Comparison of ENCODE assay signal across 6 fruit fly cellular contexts in genomic region chr3R:11582253-11582589, dm6.
TF ChIP-seq lines count a peak whose summit lies in the region.

No protein-coding gene starts in this region.

- TF ChIP-seq CTCF in whole organism, embryonic (GFP tag; optimal IDR thresholded peaks at IDR 0.05; lab: Kevin White, UChicago): no peak

TF ChIP-seq in whole organism, 6 proteins besides CTCF, POLR2A, EP300 and RAD21:
- TF ChIP-seq pan (optimal IDR thresholded peaks at IDR 0.05; lab: Kevin White, UChicago) (peak; percentile 35), usp (GFP tag; optimal IDR thresholded peaks at IDR 0.05; lab: Kevin White, UChicago) (no peak), CG8478 (optimal IDR thresholded peaks at IDR 0.05; lab: Kevin White, UChicago) (no peak)
TF ChIP-seq in whole organism: peak in this region for 1.

TF ChIP-seq in whole organism, adult, 20 proteins besides CTCF, POLR2A, EP300 and RAD21:
- TF ChIP-seq CG1620 (GFP tag; optimal IDR thresholded peaks at IDR 0.05; lab: Kevin White, UChicago) (peak; percentile 6), tj (GFP tag; optimal IDR thresholded peaks at IDR 0.05; lab: Kevin White, UChicago) (peak; percentile 34), Crg-1 (GFP tag; optimal IDR thresholded peaks at IDR 0.05; lab: Kevin White, UChicago) (peak; percentile 23), kay (GFP tag; lab: Kevin White, UChicago; ENCODE audit: borderline replicate concordance) (no peak), bab1 (GFP tag; optimal IDR thresholded peaks at IDR 0.05; lab: Kevin White, UChicago) (peak; percentile 83), Clk (GFP tag; optimal IDR thresholded peaks at IDR 0.05; lab: Kevin White, UChicago) (peak; percentile 28), CG7101 (tag; optimal IDR thresholded peaks at IDR 0.05; lab: Kevin White, UChicago) (peak; percentile 75), CG12768 (GFP tag; optimal IDR thresholded peaks at IDR 0.05; lab: Kevin White, UChicago) (peak; percentile 73), CG11617 (GFP tag; optimal IDR thresholded peaks at IDR 0.05; lab: Kevin White, UChicago) (peak; percentile 59), Hr96 (GFP tag; optimal IDR thresholded peaks at IDR 0.05; lab: Kevin White, UChicago) (peak; percentile 36), pad (GFP tag; optimal IDR thresholded peaks at IDR 0.05; lab: Kevin White, UChicago) (no peak), cnc (optimal IDR thresholded peaks at IDR 0.05; lab: Kevin White, UChicago) (no peak), CG33017 (tag; optimal IDR thresholded peaks at IDR 0.05; lab: Kevin White, UChicago) (peak; percentile 74), CG7045 (GFP tag; optimal IDR thresholded peaks at IDR 0.05; lab: Kevin White, UChicago) (peak; percentile 70), CG14711 (tag; optimal IDR thresholded peaks at IDR 0.05; lab: Kevin White, UChicago) (peak; percentile 76), Mnt (GFP tag; optimal IDR thresholded peaks at IDR 0.05; lab: Kevin White, UChicago) (peak; percentile 23), CG5204 (GFP tag; optimal IDR thresholded peaks at IDR 0.05; lab: Kevin White, UChicago) (no peak)
TF ChIP-seq in whole organism, adult: peak in this region for 13.

TF ChIP-seq in whole organism, embryonic, 481 proteins besides CTCF, POLR2A, EP300 and RAD21 (continues in another document):
- TF ChIP-seq zen (tag; optimal IDR thresholded peaks at IDR 0.05; lab: Kevin White, UChicago) (peak; percentile 5), lov (optimal IDR thresholded peaks at IDR 0.05; lab: Kevin White, UChicago) (no peak), lov (GFP tag; IDR thresholded peaks at IDR 0.05; lab: Robert Waterston, UW) (peak; percentile 62; the same call in 2 of the 3 replicates), stc (GFP tag; IDR thresholded peaks at IDR 0.05; lab: Robert Waterston, UW) (peak; percentile 87), CG17186 (GFP tag; optimal IDR thresholded peaks at IDR 0.05; lab: Kevin White, UChicago) (no peak), caup (GFP tag; optimal IDR thresholded peaks at IDR 0.05; lab: Kevin White, UChicago; ENCODE audit: severe bottlenecking) (peak; percentile 45), H15 (GFP tag; IDR thresholded peaks at IDR 0.05; lab: Robert Waterston, UW) (peak; percentile 68; the same call in 2 of the 3 replicates), tgo (GFP tag; IDR thresholded peaks at IDR 0.05; lab: Robert Waterston, UW) (peak; percentile 84), CG10147 (GFP tag; optimal IDR thresholded peaks at IDR 0.05; lab: Kevin White, UChicago) (no peak), CG9609 (GFP tag; optimal IDR thresholded peaks at IDR 0.05; lab: Kevin White, UChicago) (peak; percentile 69), Dll (GFP tag; IDR thresholded peaks at IDR 0.05; lab: Robert Waterston, UW; ENCODE audit: partially characterized antibody) (no peak), tio (GFP tag; optimal IDR thresholded peaks at IDR 0.05; lab: Kevin White, UChicago) (no peak), CG31388 (GFP tag; optimal IDR thresholded peaks at IDR 0.05; lab: Kevin White, UChicago) (peak; percentile 24), CG13624 (GFP tag; optimal IDR thresholded peaks at IDR 0.05; lab: Kevin White, UChicago) (peak; percentile 51), stwl (tag; optimal IDR thresholded peaks at IDR 0.05; lab: Kevin White, UChicago) (no peak), Ets65A (GFP tag; lab: Kevin White, UChicago) (peak; percentile 89), CG11456 (GFP tag; IDR thresholded peaks at IDR 0.05; lab: Robert Waterston, UW) (peak; percentile 11; the same call in 1 of the 3 replicates), chif (GFP tag; optimal IDR thresholded peaks at IDR 0.05; lab: Kevin White, UChicago) (peak; percentile 51 to 59)

TF ChIP-seq in whole organism, prepupa, 60 proteins besides CTCF, POLR2A, EP300 and RAD21 (continues in another document):
- TF ChIP-seq Hr4 (GFP tag; optimal IDR thresholded peaks at IDR 0.05; lab: Kevin White, UChicago): no peak
- TF ChIP-seq Eip93F (GFP tag; optimal IDR thresholded peaks at IDR 0.05; lab: Kevin White, UChicago): no peak
- no peak for TF ChIP-seq svp (GFP tag; lab: Kevin White, UChicago)
- peak; percentile 36 for TF ChIP-seq cyc (GFP tag; optimal IDR thresholded peaks at IDR 0.05; lab: Kevin White, UChicago)
- no peak for TF ChIP-seq Smox (GFP tag; optimal IDR thresholded peaks at IDR 0.05; lab: Kevin White, UChicago)
- TF ChIP-seq CG3919 (GFP tag; optimal IDR thresholded peaks at IDR 0.05; lab: Kevin White, UChicago): peak; percentile 90
- TF ChIP-seq CG8119 (GFP tag; IDR thresholded peaks at IDR 0.05; lab: Robert Waterston, UW): peak; percentile 92
- peak; percentile 79 for TF ChIP-seq dsx (GFP tag; optimal IDR thresholded peaks at IDR 0.05; lab: Kevin White, UChicago; ENCODE audit: poor library complexity, severe bottlenecking)
- TF ChIP-seq CG6808 (GFP tag; optimal IDR thresholded peaks at IDR 0.05; lab: Kevin White, UChicago): peak; percentile 77
- TF ChIP-seq CG11294 (GFP tag; IDR thresholded peaks at IDR 0.05; lab: Robert Waterston, UW): peak; percentile 88
- TF ChIP-seq CG31627 (GFP tag; optimal IDR thresholded peaks at IDR 0.05; lab: Kevin White, UChicago): peak; percentile 19
- TF ChIP-seq Eip78C (GFP tag; lab: Kevin White, UChicago): no peak
- TF ChIP-seq Blimp-1 (GFP tag; optimal IDR thresholded peaks at IDR 0.05; lab: Kevin White, UChicago): no peak
- peak; percentile 90 for TF ChIP-seq net (GFP tag; optimal IDR thresholded peaks at IDR 0.05; lab: Kevin White, UChicago)
- peak; percentile 81 for TF ChIP-seq CG7368 (GFP tag; optimal IDR thresholded peaks at IDR 0.05; lab: Kevin White, UChicago)
- TF ChIP-seq Sox15 (GFP tag; optimal IDR thresholded peaks at IDR 0.05; lab: Kevin White, UChicago): peak; percentile 19
- no peak for TF ChIP-seq Sox102F (GFP tag; optimal IDR thresholded peaks at IDR 0.05; lab: Kevin White, UChicago)
- no peak for TF ChIP-seq fd85E (GFP tag; optimal IDR thresholded peaks at IDR 0.05; lab: Kevin White, UChicago)
- peak; percentile 79 for TF ChIP-seq spab (GFP tag; optimal IDR thresholded peaks at IDR 0.05; lab: Kevin White, UChicago)

TF ChIP-seq in whole organism, pupa, 21 proteins besides CTCF, POLR2A, EP300 and RAD21 (continues in another document):
- TF ChIP-seq CG17806 (tag; optimal IDR thresholded peaks at IDR 0.05; lab: Kevin White, UChicago) (peak; percentile 87), CG12605 (GFP tag; IDR thresholded peaks at IDR 0.05; lab: Robert Waterston, UW) (no peak; the same call in none of the 2 replicates), fd96Ca (GFP tag; IDR thresholded peaks at IDR 0.05; lab: Robert Waterston, UW) (peak; percentile 95), CG10348 (GFP tag; IDR thresholded peaks at IDR 0.05; lab: Robert Waterston, UW) (peak; percentile 63; the same call in 1 of the 2 replicates), Ets98B (GFP tag; IDR thresholded peaks at IDR 0.05; lab: Robert Waterston, UW) (peak; percentile 95), CG14655 (GFP tag; optimal IDR thresholded peaks at IDR 0.05; lab: Kevin White, UChicago) (no peak), Pif1B (GFP tag; optimal IDR thresholded peaks at IDR 0.05; lab: Kevin White, UChicago) (no peak), Snoo (tag; optimal IDR thresholded peaks at IDR 0.05; lab: Kevin White, UChicago) (no peak), CG15710 (tag; optimal IDR thresholded peaks at IDR 0.05; lab: Kevin White, UChicago) (peak; percentile 81), CG4496 (GFP tag; IDR thresholded peaks at IDR 0.05; lab: Robert Waterston, UW) (peak; percentile 96), D1 (tag; optimal IDR thresholded peaks at IDR 0.05; lab: Kevin White, UChicago) (no peak), CG34367 (tag; optimal IDR thresholded peaks at IDR 0.05; lab: Kevin White, UChicago) (peak; percentile 82), CG8159 (tag; optimal IDR thresholded peaks at IDR 0.05; lab: Kevin White, UChicago) (peak; percentile 84), Pif1A (GFP tag; optimal IDR thresholded peaks at IDR 0.05; lab: Kevin White, UChicago) (no peak), CG8301 (tag; optimal IDR thresholded peaks at IDR 0.05; lab: Kevin White, UChicago) (peak; percentile 93), CG9948 (tag; optimal IDR thresholded peaks at IDR 0.05; lab: Kevin White, UChicago) (peak; percentile 84), EcR (GFP tag; optimal IDR thresholded peaks at IDR 0.05; lab: Kevin White, UChicago) (no peak), rn (GFP tag; IDR thresholded peaks at IDR 0.05; lab: Robert Waterston, UW) (peak; percentile 67; the same call in 1 of the 2 replicates), CG13204 (GFP tag; optimal IDR thresholded peaks at IDR 0.05; lab: Kevin White, UChicago) (peak; percentile 51), CG32121 (GFP tag; IDR thresholded peaks at IDR 0.05; lab: Robert Waterston, UW) (peak; percentile 95)

TF ChIP-seq in whole organism, wandering third instar larva, 38 proteins besides CTCF, POLR2A, EP300 and RAD21:
- TF ChIP-seq woc (GFP tag; optimal IDR thresholded peaks at IDR 0.05; lab: Kevin White, UChicago) (no peak), rgr (GFP tag; optimal IDR thresholded peaks at IDR 0.05; lab: Kevin White, UChicago) (no peak), usp (GFP tag; optimal IDR thresholded peaks at IDR 0.05; lab: Kevin White, UChicago) (no peak), ey (GFP tag; optimal IDR thresholded peaks at IDR 0.05; lab: Kevin White, UChicago) (peak; percentile 59), psq (GFP tag; optimal IDR thresholded peaks at IDR 0.05; lab: Kevin White, UChicago) (no peak), Hnf4 (GFP tag; optimal IDR thresholded peaks at IDR 0.05; lab: Kevin White, UChicago) (no peak), Mio (GFP tag; optimal IDR thresholded peaks at IDR 0.05; lab: Kevin White, UChicago) (no peak), CG9705 (GFP tag; optimal IDR thresholded peaks at IDR 0.05; lab: Kevin White, UChicago) (no peak), foxo (GFP tag; optimal IDR thresholded peaks at IDR 0.05; lab: Kevin White, UChicago) (no peak)
TF ChIP-seq in whole organism, wandering third instar larva: peak in this region for 1.
